Fruit fly (Drosophila melanogaster) ovary, adult (tissue): ENCODE measurements around the gene Hr39.
A peak's percentile ranks its signal among the peaks of the same experiment; 100 is the strongest.

Experiments used
- CG17801 ChIP-seq: fragments of 200-800 bp; optimal IDR thresholded peaks from 2 replicates; lab custom pipeline; 2019; ENCODE audit warnings: missing biosample characterization, mild to moderate bottlenecking, missing genetic modification characterization, moderate library complexity; ENCODE audit not compliant: partially characterized antibody

Hr39 gene

DNA sequence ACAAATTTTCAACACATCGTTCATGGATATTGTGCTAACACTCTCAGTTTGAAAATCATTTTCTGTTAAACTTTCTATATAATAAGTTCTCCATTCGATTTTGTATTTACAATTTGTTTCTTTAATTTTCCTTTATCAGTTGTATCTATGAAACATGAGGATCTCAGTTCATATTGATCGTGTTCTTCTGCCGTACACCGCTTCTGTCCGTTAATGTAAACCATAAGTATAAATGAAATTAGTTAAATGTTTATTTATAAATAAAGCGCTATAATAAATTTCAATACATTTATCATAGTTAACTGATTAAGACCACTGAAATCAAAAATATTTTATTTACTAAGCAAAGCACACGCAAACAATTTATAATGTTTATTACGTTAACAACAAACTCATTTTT is 22.0 kb downstream of the Hr39 start:
- no peak for TF ChIP-seq CG17801 (GFP tag; lab: Kevin White, UChicago)

DNA sequence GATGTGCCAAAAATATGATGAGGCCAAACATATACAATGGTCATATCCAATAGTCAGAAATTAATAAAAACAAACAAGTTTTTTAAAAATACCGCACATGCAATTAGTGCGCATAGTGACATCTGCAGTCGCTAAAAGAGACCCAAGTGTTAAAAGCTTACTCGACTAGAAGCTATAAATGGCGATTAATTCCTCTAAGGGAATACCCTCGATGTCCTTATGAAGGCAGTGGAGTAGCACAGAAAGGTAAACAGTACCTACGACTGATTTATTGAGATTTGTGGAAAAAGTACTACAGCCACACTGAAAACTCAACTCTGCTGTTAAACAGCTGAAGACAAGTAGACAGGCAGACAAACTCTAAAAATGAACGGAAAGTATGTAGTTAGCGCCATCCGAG is 23.8 kb downstream of the Hr39 start:
- no peak for TF ChIP-seq CG17801 (GFP tag; lab: Kevin White, UChicago)

DNA sequence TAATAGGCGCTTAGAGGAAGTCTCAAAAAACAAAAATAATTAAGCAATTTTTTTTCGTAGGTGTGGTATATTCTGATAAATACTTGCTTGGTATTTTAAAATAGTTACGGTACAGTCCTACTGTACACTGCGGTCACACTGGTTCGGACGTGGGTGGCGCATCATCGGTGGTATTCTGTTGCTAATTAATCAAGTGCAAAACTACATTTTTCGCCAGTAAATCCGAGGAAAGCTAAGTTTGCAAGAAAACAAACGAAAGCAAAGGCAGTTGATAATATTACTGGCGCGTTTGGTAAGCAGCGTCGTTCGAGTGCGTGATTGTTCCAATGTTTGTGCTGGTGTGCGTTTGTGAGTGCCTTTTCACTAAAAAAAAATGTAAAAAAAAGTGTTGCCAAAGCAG is 25.8 kb downstream of the Hr39 start, which contains the start of gene CG8671:
Gene CG8671, plus strand, starts transcription at position 125 of the 400 bp plus-strand sequence.
- TF ChIP-seq CG17801 (GFP tag; lab: Kevin White, UChicago): no peak

DNA sequence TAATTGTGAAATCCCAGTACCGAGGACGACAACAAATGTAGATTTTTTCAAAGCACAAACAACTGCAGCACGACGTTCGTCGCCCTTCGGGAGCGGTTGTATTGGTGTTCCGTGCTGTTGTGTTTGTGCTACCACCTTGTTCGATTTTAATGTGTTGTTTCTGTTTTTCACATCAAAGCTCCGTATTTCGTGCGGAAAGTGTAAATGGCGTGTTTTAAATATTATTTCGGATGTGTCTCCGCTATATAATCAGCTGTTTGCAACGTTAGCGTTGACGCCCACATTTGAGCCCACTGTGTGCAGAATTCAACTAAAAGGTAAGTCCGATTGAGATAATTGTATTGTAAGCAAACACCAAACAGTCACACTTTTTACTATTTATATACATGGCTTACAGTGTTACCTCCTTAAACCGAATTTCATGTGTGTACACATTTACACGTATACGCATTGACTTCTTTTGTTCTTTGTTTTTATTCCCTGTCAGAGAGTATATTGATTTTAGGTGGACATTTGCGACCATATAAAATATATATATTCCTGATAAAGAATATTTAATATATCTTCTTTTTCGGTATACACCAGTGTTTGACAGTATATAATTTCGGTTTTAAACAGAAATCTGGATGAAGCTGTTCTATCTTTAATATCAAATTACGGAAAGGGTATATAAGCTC is 26.6 kb downstream of the Hr39 start:
- TF ChIP-seq CG17801 (GFP tag; lab: Kevin White, UChicago): peak; percentile 29

DNA sequence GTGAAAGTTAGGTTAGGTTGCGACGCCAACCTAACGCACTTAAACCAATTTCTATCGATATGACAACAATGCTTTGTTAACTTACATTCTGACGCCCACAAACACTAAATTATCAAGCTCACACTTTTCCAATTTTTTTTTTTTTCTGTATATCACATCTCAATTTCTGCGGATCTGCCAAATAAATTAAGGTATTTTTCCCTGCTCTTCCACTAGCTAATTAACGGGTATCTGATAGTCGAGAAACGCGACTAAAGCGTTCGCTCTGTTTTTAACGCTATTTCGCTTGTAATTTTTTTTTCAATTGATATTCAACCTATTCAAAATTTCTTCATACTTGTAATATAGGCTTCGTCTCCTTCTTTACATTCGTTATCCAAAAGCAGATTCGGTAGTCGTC is 29.2 kb downstream of the Hr39 start:
- no peak for TF ChIP-seq CG17801 (GFP tag; lab: Kevin White, UChicago)

DNA sequence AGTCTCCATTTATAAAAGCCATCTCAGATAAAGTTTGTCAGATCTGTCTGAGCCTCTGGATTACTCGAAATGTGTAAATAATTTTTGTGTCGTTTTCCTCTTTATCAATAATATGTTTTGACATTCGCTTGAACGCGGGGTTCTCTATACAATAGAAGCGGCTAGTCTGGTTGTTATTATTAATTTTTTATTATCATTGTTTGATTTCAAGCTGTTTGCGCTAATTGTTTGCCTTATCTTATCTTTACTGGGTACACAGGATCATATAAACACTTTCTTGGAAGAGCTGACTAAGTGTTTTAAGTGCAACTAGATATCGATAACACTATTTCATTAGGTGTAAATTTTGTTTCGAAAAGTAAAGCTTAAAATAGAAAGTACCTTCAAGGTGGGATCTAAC is 31.1 kb downstream of the Hr39 start:
- TF ChIP-seq CG17801 (GFP tag; lab: Kevin White, UChicago): no peak

DNA sequence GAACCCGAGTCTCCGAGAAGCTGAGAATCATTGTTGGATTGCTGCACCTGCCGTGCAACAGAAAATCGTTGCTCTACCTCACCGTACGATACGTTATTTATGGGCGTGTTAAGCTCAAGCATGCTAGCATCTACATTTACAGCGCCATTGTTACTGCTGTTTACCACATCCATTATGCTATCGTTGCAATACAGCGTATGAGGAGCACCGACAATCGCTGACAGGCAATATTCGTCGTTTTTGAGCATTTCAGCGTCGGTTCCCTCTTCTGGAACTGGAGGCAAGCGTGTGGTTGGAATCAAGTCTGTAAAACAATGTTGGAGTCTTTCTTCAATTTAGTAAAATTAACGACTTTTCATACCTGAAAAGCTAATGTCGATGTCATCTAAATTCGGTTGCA is 52.1 kb downstream of the Hr39 start:
- TF ChIP-seq CG17801 (GFP tag; lab: Kevin White, UChicago): no peak

DNA sequence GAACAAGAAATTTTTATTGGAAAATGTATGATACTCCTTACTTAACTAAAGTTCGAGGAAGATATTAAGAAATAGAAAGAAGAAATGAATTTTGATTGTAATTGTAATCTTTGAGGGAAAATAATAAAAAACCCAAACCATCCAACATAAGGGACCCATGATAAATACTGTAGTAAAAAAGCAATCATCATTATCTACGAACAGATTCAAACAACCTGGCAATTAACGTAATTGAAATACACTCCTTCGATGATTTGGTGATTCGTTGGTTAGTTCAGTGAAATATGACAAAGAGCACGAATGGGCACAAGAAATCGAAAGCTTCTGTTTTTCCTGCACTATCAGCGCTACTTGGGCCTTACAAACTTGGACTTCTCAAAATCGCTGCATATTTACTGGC is 53.4 kb downstream of the Hr39 start, which contains the start of gene Gr39a:
Gene Gr39a, plus strand, starts transcription at position 301 of the 400 bp plus-strand sequence.
- no peak for TF ChIP-seq CG17801 (GFP tag; lab: Kevin White, UChicago)

DNA sequence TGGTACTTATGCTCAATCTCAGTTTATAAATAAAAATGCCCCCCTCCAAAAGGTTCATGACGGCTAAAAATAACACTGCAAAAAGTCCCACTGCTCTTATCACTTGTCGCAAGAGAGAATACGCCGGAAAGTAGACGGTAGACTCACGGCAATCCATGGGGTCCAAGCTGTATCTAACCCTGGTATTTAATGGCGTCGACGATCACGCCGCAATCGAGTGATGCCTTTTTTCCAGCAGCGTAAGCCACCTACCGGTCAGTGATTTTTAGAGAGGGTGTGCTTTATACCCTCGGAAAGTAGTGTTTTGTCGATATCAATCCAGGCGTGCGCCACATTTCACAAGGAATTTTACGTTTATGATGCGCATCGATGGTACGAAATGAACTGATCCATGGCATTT is 62.5 kb downstream of the Hr39 start:
- no peak for TF ChIP-seq CG17801 (GFP tag; lab: Kevin White, UChicago)

DNA sequence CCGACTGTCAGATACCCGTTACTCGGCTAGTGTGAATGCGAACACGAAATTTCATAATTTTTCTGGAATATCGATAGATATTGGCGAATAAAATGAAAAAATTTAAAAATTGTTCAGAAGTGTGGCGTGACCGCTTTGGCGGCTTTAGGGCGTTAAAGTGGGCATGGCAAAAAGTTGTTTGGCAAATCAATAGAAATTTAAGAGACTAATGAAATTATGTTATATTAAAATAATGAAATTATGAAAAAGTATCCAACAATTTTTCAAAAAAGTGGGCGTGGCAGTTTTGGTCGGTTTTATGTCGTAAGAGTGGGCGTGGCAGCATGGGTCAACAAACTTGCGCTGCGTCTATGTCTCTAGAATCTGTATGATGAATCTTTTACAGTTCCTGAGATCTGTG is 65.0 kb downstream of the Hr39 start:
- no peak for TF ChIP-seq CG17801 (GFP tag; lab: Kevin White, UChicago)

DNA sequence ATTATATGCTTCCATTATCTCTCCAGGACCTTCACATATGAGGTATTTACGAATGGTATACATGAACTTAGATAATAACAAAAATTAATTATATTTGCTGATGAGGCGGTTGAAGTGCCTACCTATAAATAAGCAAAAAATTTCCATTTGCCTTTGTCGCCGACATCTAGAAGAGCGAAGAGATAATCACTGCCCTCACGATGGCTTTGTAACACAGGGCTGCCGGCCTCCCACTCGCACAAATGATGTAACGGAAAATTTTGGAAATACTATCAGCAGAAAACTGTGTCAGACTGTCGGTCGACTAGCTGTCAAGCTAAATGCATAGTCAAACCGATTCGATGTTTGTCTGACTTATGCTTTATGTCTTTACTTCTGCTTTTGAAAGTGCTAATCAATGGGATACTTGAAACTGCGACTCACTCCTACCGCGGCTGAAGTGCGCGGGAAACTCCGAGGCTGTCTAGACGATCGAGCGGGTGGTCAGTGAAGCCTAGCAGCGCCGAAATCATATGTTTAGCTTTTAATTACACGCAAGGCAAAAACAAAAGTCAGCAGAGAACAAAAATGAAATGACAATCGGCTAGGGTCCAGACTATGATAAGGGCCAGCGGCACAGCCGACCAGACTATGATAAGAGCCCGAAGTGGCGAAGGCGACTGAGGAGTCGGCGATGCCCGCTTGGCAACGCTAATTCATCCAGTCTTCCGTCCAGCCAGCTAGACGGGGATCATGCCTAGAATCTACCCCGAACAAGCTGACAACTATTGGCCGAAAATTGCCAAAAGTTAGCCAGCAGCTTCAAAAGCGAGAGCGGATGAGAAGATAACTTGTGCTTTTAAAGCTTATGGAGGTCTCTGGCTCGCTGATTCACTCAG is 66.8 kb downstream of the Hr39 start:
- TF ChIP-seq CG17801 (GFP tag; lab: Kevin White, UChicago): no peak

DNA sequence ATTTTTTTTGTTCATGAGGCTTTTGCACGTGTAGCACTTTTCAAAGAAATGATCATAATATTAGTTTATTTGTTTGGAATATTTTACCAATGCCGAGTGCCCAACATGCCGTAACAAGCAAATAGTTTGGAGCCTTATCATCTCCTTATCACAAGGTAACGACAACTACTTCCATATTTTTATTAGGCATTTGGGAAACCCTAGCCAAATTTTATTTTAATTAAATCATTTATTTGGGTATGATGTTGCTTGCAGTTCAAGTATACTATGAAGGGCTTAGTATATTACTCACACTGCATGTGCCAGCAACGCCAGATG is 67.4 kb downstream of the Hr39 start:
- no peak for TF ChIP-seq CG17801 (GFP tag; lab: Kevin White, UChicago)

DNA sequence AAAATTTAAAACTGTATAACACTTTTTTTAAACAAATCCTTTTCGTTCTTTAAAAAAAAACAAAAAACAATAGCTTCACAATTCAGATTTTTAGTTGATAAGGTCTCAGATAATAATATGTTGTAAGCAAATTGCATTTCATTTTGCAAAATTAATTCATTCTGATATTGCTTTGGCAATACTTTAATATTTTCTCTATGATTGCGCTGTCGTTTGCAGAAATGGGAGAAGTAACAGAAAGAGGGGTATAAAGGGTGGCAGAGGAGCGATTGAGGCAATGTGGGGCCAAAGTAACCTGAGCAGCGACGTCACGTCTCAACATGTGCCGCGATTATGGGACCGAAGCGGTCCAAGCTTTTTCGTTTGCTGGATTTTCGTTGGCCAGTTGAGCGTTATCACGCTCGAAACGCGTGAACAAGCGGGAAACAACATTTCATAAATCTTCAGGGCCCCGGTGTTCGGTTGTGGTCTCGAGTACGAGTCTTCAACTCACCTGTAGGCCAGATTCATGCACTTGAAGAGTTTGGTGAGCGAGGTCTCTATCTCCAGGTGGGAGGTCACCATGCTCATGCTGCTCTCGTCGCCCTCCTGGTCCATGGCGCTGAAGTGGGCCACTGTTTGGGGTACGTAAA is 70.9 kb downstream of the Hr39 start:
- peak; percentile 1 for TF ChIP-seq CG17801 (GFP tag; lab: Kevin White, UChicago)
